Fruit fly (Drosophila melanogaster) Kc167 (cell line): ENCODE results near the gene CG9263.

Experiments used
- Myc ChIP-seq: fragments of >200 bp; optimal IDR thresholded peaks from 2 replicates; lab custom pipeline; 2017; ENCODE audit warnings: missing external identifiers
- Sin3A ChIP-seq: fragments of >200 bp; optimal IDR thresholded peaks from 2 replicates; lab custom pipeline; 2018; ENCODE audit warnings: missing external identifiers
- h ChIP-seq: fragments of >200 bp; optimal IDR thresholded peaks from 3 replicates; lab custom pipeline; 2018; ENCODE audit warnings: missing external identifiers
- insv ChIP-seq: fragments of >200 bp; optimal IDR thresholded peaks from 3 replicates; lab custom pipeline; 2018; ENCODE audit warnings: missing external identifiers
- psq ChIP-seq: fragments of >200 bp; optimal IDR thresholded peaks from 2 replicates; lab custom pipeline; 2017; ENCODE audit warnings: missing external identifiers
- ttk ChIP-seq: sonication (Bioruptor generic); optimal IDR thresholded peaks from 2 replicates; lab custom pipeline; 2017; ENCODE audit warnings: missing external identifiers

The CG9263 gene

DNA sequence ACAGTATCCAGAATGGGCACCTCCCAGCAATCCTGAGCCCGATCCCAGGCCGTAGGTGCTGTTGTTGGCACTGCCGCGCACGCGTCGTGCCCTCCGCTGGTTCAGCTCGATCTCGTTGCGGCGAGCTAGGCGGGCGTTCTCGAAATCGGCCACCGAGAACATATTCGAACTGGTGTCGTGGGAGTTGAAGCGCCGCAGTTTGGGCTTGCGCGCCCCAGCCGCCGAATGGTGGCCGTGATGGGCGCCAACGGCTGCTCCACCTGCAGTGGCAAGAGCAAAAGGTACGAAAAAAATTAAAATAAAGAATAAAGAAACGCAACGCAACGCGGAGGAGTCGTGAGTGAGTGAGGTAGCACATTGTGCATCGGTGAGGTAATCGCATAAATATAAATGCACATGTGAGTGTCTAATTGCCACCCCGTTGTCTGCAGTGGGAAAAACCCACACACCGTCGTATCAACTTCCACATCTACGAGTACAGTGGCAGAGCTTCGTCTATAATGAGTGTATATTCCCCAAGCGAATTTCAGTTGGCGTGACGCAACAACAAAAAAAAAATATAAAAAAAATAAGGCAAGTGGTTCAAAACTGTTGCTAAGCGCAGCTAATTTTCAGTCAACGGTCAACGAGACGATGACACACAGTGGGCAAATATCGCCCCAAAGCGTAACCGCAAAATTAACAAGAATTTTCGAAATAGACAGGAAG lies 32.7 kb downstream of the CG9263 start:
- no peak for TF ChIP-seq Sin3A
- TF ChIP-seq h (lab: Kevin White, UChicago) = no peak
- TF ChIP-seq insv = no peak
- TF ChIP-seq Myc = no peak
- no peak for TF ChIP-seq psq (lab: Kevin White, UChicago)
- no peak for TF ChIP-seq ttk (lab: Kevin White, UChicago)

DNA sequence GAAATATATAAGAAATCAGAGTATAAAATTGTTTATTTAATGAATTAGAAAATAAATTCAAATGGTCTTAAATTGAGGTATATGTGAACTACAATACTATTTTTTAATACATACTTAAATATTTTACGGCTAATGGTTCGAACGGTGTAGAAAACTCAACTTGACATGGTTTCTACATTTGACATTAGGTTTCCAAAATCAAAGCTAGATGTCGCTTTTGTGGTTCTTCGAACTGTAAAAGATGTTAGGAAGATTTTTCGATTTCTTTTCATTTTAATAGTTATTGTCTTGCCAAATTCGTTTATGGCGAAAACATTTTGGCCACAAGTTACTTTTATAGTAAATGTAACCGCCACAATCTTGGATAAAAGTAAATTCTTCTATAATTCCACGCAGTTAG lies 42.0 kb downstream of the CG9263 start:
- TF ChIP-seq psq (lab: Kevin White, UChicago) = no peak
- TF ChIP-seq insv = no peak
- TF ChIP-seq Sin3A = no peak
- TF ChIP-seq ttk (lab: Kevin White, UChicago) = no peak
- TF ChIP-seq Myc = no peak
- no peak for TF ChIP-seq h (lab: Kevin White, UChicago)

DNA sequence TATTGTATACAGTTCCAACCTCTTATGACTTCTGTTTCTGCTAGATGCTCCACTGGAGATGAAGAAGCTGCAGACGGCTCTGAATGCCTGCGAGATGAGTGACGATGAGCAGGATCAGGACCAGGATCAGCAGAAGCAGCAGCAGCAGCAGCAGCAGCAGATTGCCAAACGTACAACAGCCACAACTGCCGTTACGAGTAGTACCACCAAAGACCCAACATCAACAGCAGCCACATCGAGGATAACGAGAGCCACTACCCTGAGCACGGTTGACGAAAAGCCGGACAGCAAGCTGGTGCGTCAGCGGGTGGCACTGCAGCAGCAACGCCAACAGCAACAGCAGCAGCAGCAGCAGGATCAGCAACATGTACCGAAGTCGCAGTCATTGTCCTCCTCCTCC lies 44.5 kb downstream of the CG9263 start:
- TF ChIP-seq psq (lab: Kevin White, UChicago) (no peak), ttk (lab: Kevin White, UChicago) (no peak), Sin3A (no peak), insv (no peak), h (lab: Kevin White, UChicago) (no peak), Myc (no peak)
